Worm (Caenorhabditis elegans) whole organism, L4/young adult: ENCODE results near the gene str-148.

Experiments used
- W03F9.2 ChIP-seq: fragments of 150-350 bp; optimal IDR thresholded peaks from 2 replicates; lab custom pipeline; 2014; ENCODE audit warnings: missing biosample characterization, missing genetic modification characterization
- dao-5 ChIP-seq: sonication (generic microtip); optimal IDR thresholded peaks from 2 replicates; lab custom pipeline; 2016; ENCODE audit warnings: missing genotype, missing genetic modification characterization, moderate library complexity, missing compliant biosample characterization
- him-1 ChIP-seq: sonication (generic microtip); optimal IDR thresholded peaks from 2 replicates; lab custom pipeline; 2016; ENCODE audit warnings: missing genotype, missing genetic modification reagents, missing genetic modification characterization, missing compliant biosample characterization

- TF ChIP-seq W03F9.2 (tag; lab: Kevin White, UChicago) (no peak), dao-5 (tag; lab: Kevin White, UChicago) (no peak), him-1 (tag; lab: Kevin White, UChicago) (no peak)
These were observed 18.1 kb downstream of the str-148 start for ce11 chrII:1063926-1064325.
